Worm (Caenorhabditis elegans) whole organism, L4 larva: ENCODE results near the gene srd-15.

Source experiments
- D1046.2 ChIP-seq: fragments of 200-800 bp; sonication (Bioruptor generic); IDR thresholded peaks from 2 replicates; pipeline ENCODE4 v1.3.6; 2022; ENCODE audit warnings: missing genetic modification characterization, missing compliant biosample characterization
- F10B5.3 ChIP-seq: sonication (generic microtip); optimal IDR thresholded peaks from 2 replicates; lab custom pipeline; 2016; ENCODE audit warnings: mild to moderate bottlenecking, missing genetic modification characterization, missing compliant biosample characterization
- F26F4.8 ChIP-seq: fragments of 200-800 bp; sonication (Bioruptor generic); conservative IDR thresholded peaks from 2 replicates; pipeline ENCODE4 v1.3.6; 2022; ENCODE audit warnings: missing genetic modification characterization, missing compliant biosample characterization
- F37D6.2 ChIP-seq: sonication (generic microtip); optimal IDR thresholded peaks from 2 replicates; lab custom pipeline; 2016; ENCODE audit warnings: mild to moderate bottlenecking, missing genetic modification characterization, missing compliant biosample characterization
- T20F7.1 ChIP-seq: fragments of 200-800 bp; sonication (Bioruptor generic); optimal IDR thresholded peaks from 2 replicates; lab custom pipeline; 2018; ENCODE audit warnings: mild to moderate bottlenecking, missing genetic modification characterization, missing compliant biosample characterization
- Y105C5A.15 ChIP-seq: fragments of 200-800 bp; sonication (Bioruptor generic); IDR thresholded peaks from 2 replicates; pipeline ENCODE4 v1.3.6; 2022; ENCODE audit warnings: missing genetic modification characterization, missing compliant biosample characterization
- Y48G9A.11 ChIP-seq: fragments of 200-800 bp; sonication (Bioruptor generic); IDR thresholded peaks from 2 replicates; pipeline ENCODE4 v1.3.6; 2022; ENCODE audit warnings: missing genetic modification reagents, missing genetic modification characterization, missing compliant biosample characterization
- Y5F2A.4 ChIP-seq: fragments of 200-800 bp; sonication (Bioruptor generic); optimal IDR thresholded peaks from 2 replicates; lab custom pipeline; 2018; ENCODE audit warnings: mild to moderate bottlenecking, missing genetic modification characterization, missing compliant biosample characterization
- Y75B8A.6 ChIP-seq: fragments of 200-800 bp; sonication (Bioruptor generic); IDR thresholded peaks from 2 replicates; pipeline ENCODE4 v1.3.6; 2022; ENCODE audit warnings: missing genetic modification reagents, missing genetic modification characterization, missing compliant biosample characterization
- ZK337.2 ChIP-seq: fragments of 200-800 bp; sonication (Bioruptor generic); IDR thresholded peaks from 2 replicates; pipeline ENCODE4 v1.3.6; 2022; ENCODE audit warnings: missing genetic modification reagents, missing genetic modification characterization, missing compliant biosample characterization
- aha-1 ChIP-seq: fragments of 150-350 bp; peaks from one replicate; lab custom pipeline; 2014; ENCODE audit warnings: missing biosample characterization, missing genetic modification characterization
- aly-2 ChIP-seq: sonication (generic microtip); optimal IDR thresholded peaks from 2 replicates; lab custom pipeline; 2018; ENCODE audit warnings: missing biosample characterization, missing genetic modification characterization
- ama-1 ChIP-seq: fragments of 150-350 bp; optimal IDR thresholded peaks from 2 replicates; lab custom pipeline; 2014; ENCODE audit warnings: inconsistent platforms, mixed read lengths
- arid-1 ChIP-seq: fragments of 200-800 bp; sonication (Bioruptor generic); conservative IDR thresholded peaks from 2 replicates; pipeline ENCODE4 v1.3.6; 2022; ENCODE audit warnings: missing genetic modification reagents, missing genetic modification characterization, missing compliant biosample characterization
- ceh-32 ChIP-seq: sonication (generic microtip); optimal IDR thresholded peaks from 2 replicates; lab custom pipeline; 2016; ENCODE audit warnings: mild to moderate bottlenecking, missing genetic modification characterization, missing compliant biosample characterization; ENCODE audit not compliant: poor library complexity
- ces-1 ChIP-seq: fragments of 150-350 bp; sonication (generic microtip); optimal IDR thresholded peaks from 4 replicates; lab custom pipeline; 2014; ENCODE audit warnings: missing biosample characterization, missing genetic modification reagents, missing genetic modification characterization
- ctbp-1 ChIP-seq: fragments of 200-800 bp; sonication (Bioruptor generic); IDR thresholded peaks from 2 replicates; pipeline ENCODE4 v1.3.6; 2022; ENCODE audit warnings: missing genetic modification reagents, missing genetic modification characterization, missing compliant biosample characterization
- daf-12 ChIP-seq: fragments of 150-350 bp; optimal IDR thresholded peaks from 2 replicates; lab custom pipeline; 2014; ENCODE audit warnings: missing biosample characterization, missing genetic modification reagents, missing genetic modification characterization
- daf-19 ChIP-seq: fragments of 200-800 bp; sonication (Bioruptor generic); conservative IDR thresholded peaks from 2 replicates; pipeline ENCODE4 v1.3.6; 2022; ENCODE audit warnings: missing genetic modification characterization, missing compliant biosample characterization
- daf-8 ChIP-seq: fragments of 200-800 bp; sonication (Bioruptor generic); IDR thresholded peaks from 2 replicates; pipeline ENCODE4 v1.3.6; 2022; ENCODE audit warnings: missing genetic modification characterization, missing compliant biosample characterization
- dmd-6 ChIP-seq: fragments of 200-800 bp; sonication (Bioruptor generic); IDR thresholded peaks from 2 replicates; pipeline ENCODE4 v1.3.6; 2022; ENCODE audit warnings: missing genetic modification reagents, missing genetic modification characterization, missing compliant biosample characterization
- dmd-8 ChIP-seq: fragments of 200-800 bp; sonication (Bioruptor generic); IDR thresholded peaks from 2 replicates; pipeline ENCODE4 v1.3.6; 2022; ENCODE audit warnings: missing genetic modification characterization, missing compliant biosample characterization
- dve-1 ChIP-seq: sonication (generic microtip); optimal IDR thresholded peaks from 2 replicates; lab custom pipeline; 2017; ENCODE audit warnings: antibody characterized with exemption, mild to moderate bottlenecking, missing genetic modification characterization, missing compliant biosample characterization; ENCODE audit not compliant: insufficient read depth
- egl-27 ChIP-seq: sonication (generic microtip); optimal IDR thresholded peaks from 3 replicates; lab custom pipeline; 2017; ENCODE audit warnings: missing biosample characterization, missing genetic modification reagents, missing genetic modification characterization
- hlh-11 ChIP-seq: fragments of 200-800 bp; sonication (Bioruptor generic); optimal IDR thresholded peaks from 2 replicates; lab custom pipeline; 2018; ENCODE audit warnings: mild to moderate bottlenecking, missing genetic modification characterization, missing compliant biosample characterization
- lin-1 ChIP-seq: fragments of 200-800 bp; sonication (Bioruptor generic); IDR thresholded peaks from 2 replicates; pipeline ENCODE4 v1.3.6; 2022; ENCODE audit warnings: missing genetic modification reagents, missing genetic modification characterization, missing compliant biosample characterization
- lin-29 ChIP-seq: fragments of 200-800 bp; sonication (Bioruptor generic); IDR thresholded peaks from 2 replicates; pipeline ENCODE4 v1.3.6; 2022; ENCODE audit warnings: missing genetic modification reagents, missing genetic modification characterization, missing compliant biosample characterization
- lin-38 ChIP-seq: fragments of 200-800 bp; sonication (Bioruptor generic); IDR thresholded peaks from 2 replicates; pipeline ENCODE4 v1.3.6; 2022; ENCODE audit warnings: missing genetic modification reagents, missing genetic modification characterization, missing compliant biosample characterization
- lin-39 ChIP-seq: fragments of 150-350 bp; optimal IDR thresholded peaks from 2 replicates; lab custom pipeline; 2014; ENCODE audit warnings: missing biosample characterization, missing genetic modification reagents, missing genetic modification characterization
- lir-3 ChIP-seq: sonication (generic microtip); optimal IDR thresholded peaks from 2 replicates; lab custom pipeline; 2016; ENCODE audit warnings: mild to moderate bottlenecking, missing genetic modification characterization, missing compliant biosample characterization
- lsy-2 ChIP-seq, 2 experiments: fragments of 150-350 bp in 1 of 2; sonication (generic microtip) in 1 of 2; optimal IDR thresholded peaks; 2 replicates each; lab custom pipeline; 2014 to 2017; ENCODE audit warnings: missing biosample characterization in 2 of 2, missing genetic modification characterization in 2 of 2
- madf-5 ChIP-seq, 2 experiments: fragments of 200-800 bp; sonication (Bioruptor generic); IDR thresholded peaks; 2 replicates each; pipeline ENCODE4 v1.3.6; 2022; ENCODE audit warnings: missing compliant biosample characterization in 2 of 2, missing genetic modification characterization in 2 of 2
- mep-1 ChIP-seq: fragments of 150-350 bp; sonication (generic microtip); optimal IDR thresholded peaks from 3 replicates; lab custom pipeline; 2014; ENCODE audit warnings: missing biosample characterization, missing genetic modification characterization
- nhr-102 ChIP-seq: sonication (generic microtip); optimal IDR thresholded peaks from 2 replicates; lab custom pipeline; 2016; ENCODE audit warnings: mild to moderate bottlenecking, missing genetic modification characterization, moderate library complexity, missing compliant biosample characterization
- nhr-111 ChIP-seq: fragments of 200-800 bp; sonication (Bioruptor generic); optimal IDR thresholded peaks from 2 replicates; lab custom pipeline; 2018; ENCODE audit warnings: mild to moderate bottlenecking, missing genetic modification characterization, missing compliant biosample characterization
- nhr-25 ChIP-seq: sonication (generic microtip); optimal IDR thresholded peaks from 2 replicates; lab custom pipeline; 2017; ENCODE audit warnings: missing genetic modification characterization, mild to moderate bottlenecking, missing compliant biosample characterization, antibody characterized with exemption, moderate library complexity, borderline replicate concordance; ENCODE audit not compliant: insufficient read depth
- nhr-28 ChIP-seq: fragments of 150-350 bp; optimal IDR thresholded peaks from 2 replicates; lab custom pipeline; 2014; ENCODE audit warnings: missing biosample characterization, missing genetic modification characterization
- nhr-42 ChIP-seq: fragments of 200-800 bp; sonication (Bioruptor generic); IDR thresholded peaks from 2 replicates; pipeline ENCODE4 v1.3.6; 2022; ENCODE audit warnings: missing genetic modification characterization, missing compliant biosample characterization
- nhr-6 ChIP-seq: fragments of 150-350 bp; optimal IDR thresholded peaks from 2 replicates; lab custom pipeline; 2014; ENCODE audit warnings: missing biosample characterization, missing genetic modification characterization
- nhr-77 ChIP-seq: fragments of 150-350 bp; optimal IDR thresholded peaks from 2 replicates; lab custom pipeline; 2014; ENCODE audit warnings: missing biosample characterization, missing genetic modification characterization
- php-3 ChIP-seq: fragments of 200-800 bp; sonication (Bioruptor generic); IDR thresholded peaks from 2 replicates; pipeline ENCODE4 v1.3.6; 2022; ENCODE audit warnings: missing genetic modification reagents, missing genetic modification characterization, missing compliant biosample characterization
- pqm-1 ChIP-seq: sonication (generic microtip); optimal IDR thresholded peaks from 2 replicates; lab custom pipeline; 2017; ENCODE audit warnings: missing biosample characterization, missing genetic modification characterization
- rbr-2 ChIP-seq: sonication (generic microtip); optimal IDR thresholded peaks from 2 replicates; lab custom pipeline; 2016; ENCODE audit warnings: missing genotype, missing genetic modification characterization, missing compliant biosample characterization
- set-16 ChIP-seq: fragments of 200-800 bp; sonication (Bioruptor generic); IDR thresholded peaks from 2 replicates; pipeline ENCODE4 v1.3.6; 2022; ENCODE audit warnings: missing genetic modification reagents, missing genetic modification characterization, missing compliant biosample characterization
- skn-1 ChIP-seq: fragments of 150-350 bp; optimal IDR thresholded peaks from 2 replicates; lab custom pipeline; 2014; ENCODE audit warnings: missing biosample characterization, missing genetic modification characterization
- tag-97 ChIP-seq: fragments of 200-800 bp; sonication (Bioruptor generic); IDR thresholded peaks from 2 replicates; pipeline ENCODE4 v1.3.6; 2022; ENCODE audit warnings: missing genetic modification characterization, missing compliant biosample characterization
- tra-1 ChIP-seq: fragments of 200-800 bp; sonication (Bioruptor generic); IDR thresholded peaks from 2 replicates; pipeline ENCODE4 v1.3.6; 2022; ENCODE audit warnings: missing genetic modification reagents, missing genetic modification characterization, missing compliant biosample characterization
- unc-62 ChIP-seq, 3 experiments: fragments of 150-350 bp in 1 of 3; sonication (generic microtip); optimal IDR thresholded peaks in 2 of 3; peaks in 1 of 3; 1 replicate in 1 of 3; 2 replicates in 2 of 3; lab custom pipeline; 2014 to 2017; ENCODE audit warnings: missing biosample characterization in 3 of 3, missing genetic modification characterization in 3 of 3, missing genetic modification reagents in 3 of 3, missing genotype in 1 of 3
- vab-7 ChIP-seq: fragments of 200-800 bp; sonication (Bioruptor generic); IDR thresholded peaks from 2 replicates; pipeline ENCODE4 v1.3.6; 2022; ENCODE audit warnings: missing genetic modification reagents, missing genetic modification characterization, missing compliant biosample characterization
- zfp-2 ChIP-seq: sonication (generic microtip); optimal IDR thresholded peaks from 2 replicates; lab custom pipeline; 2016; ENCODE audit warnings: mild to moderate bottlenecking, missing genetic modification characterization, missing compliant biosample characterization
- zip-11 ChIP-seq: fragments of 200-800 bp; sonication (Bioruptor generic); IDR thresholded peaks from 2 replicates; pipeline ENCODE4 v1.3.6; 2022; ENCODE audit warnings: missing genetic modification characterization, missing compliant biosample characterization
- ztf-11 ChIP-seq: fragments of 150-350 bp; optimal IDR thresholded peaks from 2 replicates; lab custom pipeline; 2014; ENCODE audit warnings: missing biosample characterization, missing genetic modification characterization

Gene srd-15

ce11 chrV:5917707-5918106 lies 11.6 kb upstream of the srd-15 start, which contains the start of gene lrpr-1 (continued):
- TF ChIP-seq daf-19 (GFP tag; lab: Robert Waterston, UW) (no peak), daf-12 (tag; lab: Kevin White, UChicago) (no peak), lin-29 (GFP tag; lab: Robert Waterston, UW) (no peak), skn-1 (tag; lab: Kevin White, UChicago) (no peak), vab-7 (no peak), nhr-25 (tag; lab: Kevin White, UChicago) (no peak), nhr-102 (tag; lab: Kevin White, UChicago) (no peak), rbr-2 (tag; lab: Kevin White, UChicago) (peak; percentile 65), dve-1 (tag; lab: Kevin White, UChicago) (no peak), nhr-111 (no peak), pqm-1 (tag; lab: Kevin White, UChicago) (no peak), nhr-42 (GFP tag; lab: Robert Waterston, UW) (no peak), Y75B8A.6 (no peak), nhr-77 (no peak), php-3 (no peak), ztf-11 (no peak), Y48G9A.11 (GFP tag; lab: Robert Waterston, UW) (peak; percentile 93), unc-62 (GFP tag; optimal IDR thresholded peaks at IDR 0.05 in 1 of 2; lab: Kevin White, UChicago) (no peak), unc-62 (tag; optimal IDR thresholded peaks at IDR 0.05; lab: Kevin White, UChicago) (no peak), zfp-2 (tag; lab: Kevin White, UChicago) (no peak), madf-5 (GFP tag; IDR thresholded peaks at IDR 0.05; lab: Robert Waterston, UW) (0 out of 4 replicates have a peak, but pooled peaks of 1 of the 2 experiments have one; percentile 81), ctbp-1 (no peak), lin-1 (GFP tag; lab: Robert Waterston, UW) (no peak), set-16 (GFP tag; lab: Robert Waterston, UW) (no peak), T20F7.1 (peak; percentile 81), Y105C5A.15 (no peak), dmd-6 (GFP tag; lab: Robert Waterston, UW) (no peak), zip-11 (no peak), aly-2 (tag; lab: Kevin White, UChicago) (no peak), tag-97 (GFP tag; lab: Robert Waterston, UW) (peak; percentile 81; the same call in 1 of the 2 replicates), lir-3 (tag; lab: Kevin White, UChicago) (no peak), F26F4.8 (GFP tag; lab: Robert Waterston, UW) (no peak), tra-1 (GFP tag; lab: Robert Waterston, UW) (no peak; the same call in 1 of the 2 replicates), lin-39 (tag; lab: Kevin White, UChicago) (no peak), lin-38 (GFP tag; lab: Robert Waterston, UW) (no peak), ZK337.2 (GFP tag; lab: Robert Waterston, UW) (peak; percentile 97), D1046.2 (GFP tag; lab: Robert Waterston, UW) (0 out of 2 replicates have a peak, but pooled peaks have one; percentile 49), ces-1 (no peak), hlh-11 (no peak), F10B5.3 (peak; percentile 55), F37D6.2 (tag; lab: Kevin White, UChicago) (no peak), Y5F2A.4 (GFP tag; lab: Kevin White, UChicago) (no peak), nhr-28 (tag; lab: Kevin White, UChicago) (no peak), egl-27 (no peak), ceh-32 (tag; lab: Kevin White, UChicago) (no peak), dmd-8 (no peak), nhr-6 (peak; percentile 75), ama-1 (no peak), arid-1 (GFP tag; lab: Robert Waterston, UW) (no peak), mep-1 (no peak), lsy-2 (tag; optimal IDR thresholded peaks at IDR 0.05; lab: Kevin White, UChicago) (no peak), daf-8 (GFP tag; lab: Robert Waterston, UW) (no peak), aha-1 (tag; lab: Kevin White, UChicago) (peak; percentile 84)
